Worm (Caenorhabditis elegans): ENCODE results near the gene jmjd-5.

Gene jmjd-5

DNA sequence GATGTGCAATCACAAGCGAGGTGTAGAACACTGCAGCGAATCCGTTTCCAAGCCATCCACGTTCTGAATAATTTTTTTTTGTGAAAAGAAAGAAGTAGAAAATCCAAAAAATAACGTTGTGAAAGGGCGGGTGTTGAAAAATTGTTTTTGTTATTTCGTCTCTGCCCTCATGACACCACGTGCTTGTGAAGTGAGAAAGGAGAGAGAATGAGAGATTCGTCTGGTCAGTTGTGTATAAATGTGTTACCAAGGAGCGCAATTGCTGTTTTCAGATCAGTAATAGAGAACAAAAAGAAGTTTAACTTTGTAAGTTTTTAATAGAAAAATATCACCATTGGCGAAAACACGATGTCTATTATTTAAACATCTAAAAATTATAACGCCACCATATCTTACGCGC is 6.0 kb upstream of the jmjd-5 start (continued):
- peak; percentile 11 for TF ChIP-seq tbp1 (GFP tag; optimal IDR thresholded peaks at IDR 0.05)
- TF ChIP-seq F57A8.1 (GFP tag; optimal IDR thresholded peaks at IDR 0.05), result no peak
- TF ChIP-seq attf-5 (GFP tag; optimal IDR thresholded peaks at IDR 0.05), result peak; percentile 19

DNA sequence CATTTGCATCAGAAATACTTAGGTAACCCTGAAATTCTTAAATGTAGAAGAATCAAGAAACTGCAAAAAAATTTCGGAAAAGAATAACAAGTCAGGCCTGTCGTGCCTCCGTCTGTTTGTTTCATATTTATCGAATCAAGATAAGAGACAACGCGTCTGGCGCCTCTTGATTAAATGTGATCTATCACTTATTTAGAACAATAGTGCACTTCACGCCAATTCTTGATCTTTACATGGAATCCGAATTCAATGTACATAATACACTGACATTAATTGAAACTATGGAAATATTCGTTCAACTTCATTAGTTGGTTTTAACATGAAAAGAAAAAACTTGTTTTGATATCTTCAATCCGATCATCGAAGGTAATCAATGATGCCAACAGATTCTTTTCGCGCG is 4.8 kb upstream of the jmjd-5 start, which contains the start of gene mboa-2:
Gene mboa-2, minus strand, starts transcription at position 28 of the 400 bp plus-strand sequence.
- TF ChIP-seq atf-7 (tag; optimal IDR thresholded peaks at IDR 0.05) (peak; percentile 43), let-526 (GFP tag; IDR thresholded peaks at IDR 0.05) (no peak), let-607 (tag; optimal IDR thresholded peaks at IDR 0.05) (peak in 1 of 2 experiments; percentile 46), cebp-1 (GFP tag; IDR thresholded peaks at IDR 0.05) (no peak), cebp-1 (tag; optimal IDR thresholded peaks at IDR 0.05) (peak; percentile 28), bed-1 (GFP tag; IDR thresholded peaks at IDR 0.05) (no peak), egl-18 (GFP tag; IDR thresholded peaks at IDR 0.05) (no peak), Y56A3A.18 (GFP tag; IDR thresholded peaks at IDR 0.05) (0 out of 2 replicates have a peak, but pooled peaks have one; percentile 52), lin-54 (GFP tag; optimal IDR thresholded peaks at IDR 0.05) (peak; percentile 1), T26A5.8 (tag; optimal IDR thresholded peaks at IDR 0.05) (no peak), ZK185.1 (tag; optimal IDR thresholded peaks at IDR 0.05; ENCODE audit: poor library complexity, severe bottlenecking) (peak; percentile 5), tbp1 (GFP tag; optimal IDR thresholded peaks at IDR 0.05) (no peak), Y95B8A.8 (GFP tag; IDR thresholded peaks at IDR 0.05) (0 out of 2 replicates have a peak, but pooled peaks have one; percentile 24), snpc-3.4 (tag; optimal IDR thresholded peaks at IDR 0.05) (peak; percentile 33), F33H1.4 (GFP tag; IDR thresholded peaks at IDR 0.05) (no peak), dpff-1 (tag; optimal IDR thresholded peaks at IDR 0.05) (peak; percentile 45), hrde-1 (tag; optimal IDR thresholded peaks at IDR 0.05; ENCODE audit: borderline replicate concordance) (peak; percentile 57), somi-1 (GFP tag; optimal IDR thresholded peaks at IDR 0.05) (peak; percentile 36), B0336.3 (GFP tag; IDR thresholded peaks at IDR 0.05) (peak; percentile 73), tlf-1 (GFP tag; optimal IDR thresholded peaks at IDR 0.05) (peak; percentile 10), madf-10 (tag; optimal IDR thresholded peaks at IDR 0.05) (peak; percentile 9), repo-1 (tag; optimal IDR thresholded peaks at IDR 0.05) (peak; percentile 77), hsf-1 (GFP tag; IDR thresholded peaks at IDR 0.05) (0 out of 2 replicates have a peak, but pooled peaks have one; percentile 47), B0035.1 (tag; optimal IDR thresholded peaks at IDR 0.05) (no peak), F52B5.7 (tag; optimal IDR thresholded peaks at IDR 0.05) (no peak), snpc-4 (GFP tag; optimal IDR thresholded peaks at IDR 0.05) (no peak), snpc-4 (tag; optimal IDR thresholded peaks at IDR 0.05) (peak in 2 of 4 experiments; percentile 49 to 63), ama-1 (optimal IDR thresholded peaks at IDR 0.05) (no peak), ama-1 (GFP tag; optimal IDR thresholded peaks at IDR 0.05) (peak in 1 of 2 experiments; percentile 48), F10E7.11 (tag; optimal IDR thresholded peaks at IDR 0.05) (peak; percentile 29), nfyb-1 (GFP tag; IDR thresholded peaks at IDR 0.05) (peak; percentile 75), hmg-1.2 (GFP tag; IDR thresholded peaks at IDR 0.05) (peak; percentile 40), Y53G8AR.9 (GFP tag; conservative IDR thresholded peaks at IDR 0.05) (peak; percentile 72), lin-40 (tag; optimal IDR thresholded peaks at IDR 0.05) (peak; percentile 53), F57A8.1 (GFP tag; optimal IDR thresholded peaks at IDR 0.05) (no peak), lin-35 (GFP tag; optimal IDR thresholded peaks at IDR 0.05) (peak in 1 of 3 experiments; percentile 48), nhr-80 (tag; optimal IDR thresholded peaks at IDR 0.05) (peak; percentile 38), snpc-1.3 (tag; optimal IDR thresholded peaks at IDR 0.05; ENCODE audit: insufficient read depth) (peak; percentile 22), nfya-2 (GFP tag; IDR thresholded peaks at IDR 0.05) (0 out of 2 replicates have a peak, but pooled peaks have one; percentile 45), attf-6 (GFP tag; IDR thresholded peaks at IDR 0.05) (peak; percentile 58; the same call in 1 of the 2 replicates), madf-6 (GFP tag; IDR thresholded peaks at IDR 0.05) (peak; percentile 20; the same call in 1 of the 2 replicates), ekl-4 (GFP tag; IDR thresholded peaks at IDR 0.05) (0 out of 2 replicates have a peak, but pooled peaks have one; percentile 40)

Data from whole organism, young adult.